Fruit fly (Drosophila melanogaster) whole organism: ENCODE data around the gene CG7646.

Experiments used
- CG8478 ChIP-seq: fragments of >200 bp; optimal IDR thresholded peaks from 2 replicates; lab custom pipeline; 2018; ENCODE audit warnings: inconsistent platforms
- Dll ChIP-seq: fragments of >200 bp; optimal IDR thresholded peaks from 2 replicates; lab custom pipeline; 2017
- EcR ChIP-seq, 2 experiments: fragments of >200 bp; optimal IDR thresholded peaks; 2 replicates each; lab custom pipeline; 2017; ENCODE audit warnings: missing biosample characterization in 2 of 2, missing genetic modification characterization in 2 of 2, missing genetic modification reagents in 2 of 2
- pan ChIP-seq: fragments of >200 bp; optimal IDR thresholded peaks from 2 replicates; lab custom pipeline; 2017
- psq ChIP-seq: fragments of >200 bp; optimal IDR thresholded peaks from 2 replicates; lab custom pipeline; 2017
- usp ChIP-seq: fragments of >200 bp; optimal IDR thresholded peaks from 2 replicates; lab custom pipeline; 2017; ENCODE audit warnings: missing biosample characterization, missing genetic modification characterization, mixed read lengths

The CG7646 gene

dm6 chr3L:20006269-20007265 is 14.9 kb downstream of the CG7646 start:
- no peak for TF ChIP-seq CG8478 (lab: Kevin White, UChicago)
- TF ChIP-seq EcR (GFP tag; optimal IDR thresholded peaks at IDR 0.05; lab: Kevin White, UChicago): no peak
- no peak for TF ChIP-seq pan (lab: Kevin White, UChicago)
- TF ChIP-seq usp: no peak
- TF ChIP-seq Dll: no peak
- no peak for TF ChIP-seq psq (lab: Kevin White, UChicago)

dm6 chr3L:20027735-20028134 is 36.0 kb downstream of the CG7646 start, which contains the start of gene CG14183:
TSS of gene CG14183 (minus strand) at chr3L:20027835.
- no peak for TF ChIP-seq psq (lab: Kevin White, UChicago)
- no peak for TF ChIP-seq EcR (GFP tag; optimal IDR thresholded peaks at IDR 0.05; lab: Kevin White, UChicago)
- TF ChIP-seq pan (lab: Kevin White, UChicago): no peak
- TF ChIP-seq Dll: no peak
- no peak for TF ChIP-seq CG8478 (lab: Kevin White, UChicago)
- no peak for TF ChIP-seq usp

dm6 chr3L:20028753-20029152 is 37.1 kb downstream of the CG7646 start, which contains the start of gene Lamtor1:
TSS of gene Lamtor1 (minus strand) at chr3L:20029020.
- TF ChIP-seq CG8478 (lab: Kevin White, UChicago) (no peak), psq (lab: Kevin White, UChicago) (no peak), Dll (no peak), usp (no peak), EcR (GFP tag; optimal IDR thresholded peaks at IDR 0.05; lab: Kevin White, UChicago) (no peak), pan (lab: Kevin White, UChicago) (no peak)

- TF ChIP-seq EcR (GFP tag; optimal IDR thresholded peaks at IDR 0.05; lab: Kevin White, UChicago) (no peak), psq (lab: Kevin White, UChicago) (no peak), Dll (no peak), pan (lab: Kevin White, UChicago) (no peak)
Measured at dm6 chr3L:20036610-20037009, 44.9 kb downstream of the CG7646 start.
